Worm (Caenorhabditis elegans) whole organism, L2 larva: ENCODE measurements around the gene srv-28.

Experiments used
- C34F6.9 ChIP-seq: fragments of 150-350 bp; optimal IDR thresholded peaks from 2 replicates; lab custom pipeline; 2014; ENCODE audit warnings: missing biosample characterization, missing genetic modification characterization
- F13H6.1 ChIP-seq: sonication (generic microtip); optimal IDR thresholded peaks from 2 replicates; lab custom pipeline; 2016; ENCODE audit warnings: missing genetic modification characterization, missing compliant biosample characterization
- alr-1 ChIP-seq: fragments of 150-350 bp; optimal IDR thresholded peaks from 2 replicates; lab custom pipeline; 2014; ENCODE audit warnings: missing biosample characterization, missing genetic modification characterization
- aly-2 ChIP-seq: fragments of 150-350 bp; optimal IDR thresholded peaks from 2 replicates; lab custom pipeline; 2014; ENCODE audit warnings: missing biosample characterization, missing genetic modification characterization
- ceh-16 ChIP-seq: fragments of 150-350 bp; optimal IDR thresholded peaks from 2 replicates; lab custom pipeline; 2014; ENCODE audit warnings: missing biosample characterization, missing genetic modification characterization
- ceh-82 ChIP-seq: fragments of 150-350 bp; optimal IDR thresholded peaks from 2 replicates; lab custom pipeline; 2014; ENCODE audit warnings: missing biosample characterization, missing genetic modification characterization
- elt-1 ChIP-seq: fragments of 150-350 bp; optimal IDR thresholded peaks from 2 replicates; lab custom pipeline; 2014; ENCODE audit warnings: missing biosample characterization, missing genetic modification characterization
- fos-1 ChIP-seq: fragments of 150-350 bp; optimal IDR thresholded peaks from 2 replicates; lab custom pipeline; 2014; ENCODE audit warnings: missing biosample characterization, missing genetic modification characterization
- gmeb-1 ChIP-seq: fragments of 150-350 bp; optimal IDR thresholded peaks from 2 replicates; lab custom pipeline; 2014; ENCODE audit warnings: missing biosample characterization, missing genetic modification characterization
- lin-13 ChIP-seq: fragments of 150-350 bp; optimal IDR thresholded peaks from 2 replicates; lab custom pipeline; 2014; ENCODE audit warnings: missing biosample characterization, missing genetic modification reagents, missing genetic modification characterization
- lsy-2 ChIP-seq, 2 experiments: fragments of 150-350 bp in 1 of 2; sonication (generic microtip) in 1 of 2; optimal IDR thresholded peaks; 2 replicates each; lab custom pipeline; 2014 to 2017; ENCODE audit warnings: missing biosample characterization in 2 of 2, missing genetic modification characterization in 2 of 2
- mab-5 ChIP-seq: fragments of 150-350 bp; optimal IDR thresholded peaks from 2 replicates; lab custom pipeline; 2014; ENCODE audit warnings: missing biosample characterization, missing genetic modification characterization
- mbf-1 ChIP-seq: sonication (generic microtip); optimal IDR thresholded peaks from 2 replicates; lab custom pipeline; 2017; ENCODE audit warnings: missing biosample characterization, missing genetic modification characterization
- mdl-1 ChIP-seq, 2 experiments: fragments of 150-350 bp in 1 of 2; sonication (generic microtip) in 1 of 2; optimal IDR thresholded peaks; 2 replicates each; lab custom pipeline; 2017; ENCODE audit warnings: missing biosample characterization in 2 of 2, missing genetic modification characterization in 2 of 2
- nhr-10 ChIP-seq: sonication (generic microtip); optimal IDR thresholded peaks from 2 replicates; lab custom pipeline; 2017; ENCODE audit warnings: missing biosample characterization, missing genetic modification characterization
- nhr-21 ChIP-seq: fragments of 150-350 bp; optimal IDR thresholded peaks from 2 replicates; lab custom pipeline; 2014; ENCODE audit warnings: missing biosample characterization, missing genetic modification characterization
- nhr-23 ChIP-seq: fragments of 150-350 bp; optimal IDR thresholded peaks from 2 replicates; lab custom pipeline; 2014; ENCODE audit warnings: missing biosample characterization, missing genetic modification reagents, missing genetic modification characterization
- sma-9 ChIP-seq, 2 experiments: fragments of 150-350 bp in 1 of 2; sonication (generic microtip) in 1 of 2; optimal IDR thresholded peaks; 2 replicates each; lab custom pipeline; 2014 to 2016; ENCODE audit warnings: missing genetic modification characterization in 2 of 2, mild to moderate bottlenecking in 1 of 2, missing biosample characterization in 1 of 2, missing compliant biosample characterization in 1 of 2, missing genetic modification reagents in 1 of 2, moderate library complexity in 1 of 2
- zag-1 ChIP-seq: fragments of 150-350 bp; optimal IDR thresholded peaks from 2 replicates; lab custom pipeline; 2014; ENCODE audit warnings: missing biosample characterization, missing genetic modification characterization
- ztf-1 ChIP-seq: fragments of 200-800 bp; sonication (Bioruptor generic); conservative IDR thresholded peaks from 2 replicates; pipeline ENCODE4 v1.3.6; 2022; ENCODE audit warnings: missing genetic modification characterization, missing compliant biosample characterization

Gene srv-28

DNA sequence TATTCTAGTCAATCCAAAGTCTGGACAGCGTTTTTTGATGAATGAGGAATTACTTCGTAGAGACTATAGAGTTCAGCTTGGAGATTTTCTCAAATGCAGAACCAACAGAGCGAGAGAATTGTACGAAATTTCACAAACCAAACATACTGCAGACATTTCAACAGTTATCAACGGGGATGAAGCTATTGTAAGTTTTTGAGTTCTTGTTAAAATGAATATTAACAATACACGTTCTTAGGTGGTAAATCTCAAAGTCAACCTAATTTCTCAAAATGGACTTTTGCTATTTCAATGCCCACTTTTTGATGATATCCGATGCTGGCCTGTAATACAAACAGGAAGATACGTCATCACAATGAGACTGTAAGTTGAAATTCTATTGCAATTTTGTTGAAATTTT lies 45.6 kb downstream of the srv-28 start:
- TF ChIP-seq mdl-1 (tag; optimal IDR thresholded peaks at IDR 0.05; lab: Kevin White, UChicago): no peak
- no peak for TF ChIP-seq nhr-10
- TF ChIP-seq mbf-1 (tag; lab: Kevin White, UChicago): no peak
- TF ChIP-seq aly-2 (tag; lab: Kevin White, UChicago): no peak
- TF ChIP-seq fos-1: no peak
- TF ChIP-seq mab-5 (tag; lab: Kevin White, UChicago): no peak
- no peak for TF ChIP-seq nhr-23
- no peak for TF ChIP-seq ceh-82 (tag; lab: Kevin White, UChicago)
- TF ChIP-seq C34F6.9 (tag; lab: Kevin White, UChicago): no peak
- no peak for TF ChIP-seq ztf-1 (GFP tag; lab: Robert Waterston, UW)
- TF ChIP-seq F13H6.1 (tag; lab: Kevin White, UChicago): no peak
- no peak for TF ChIP-seq alr-1
- TF ChIP-seq sma-9 (GFP tag; optimal IDR thresholded peaks at IDR 0.05; lab: Kevin White, UChicago): no peak
- TF ChIP-seq sma-9 (tag; optimal IDR thresholded peaks at IDR 0.05; lab: Kevin White, UChicago): no peak
- TF ChIP-seq elt-1 (tag; lab: Kevin White, UChicago): no peak
- no peak for TF ChIP-seq lin-13
- no peak for TF ChIP-seq gmeb-1 (tag; lab: Kevin White, UChicago)
- no peak for TF ChIP-seq lsy-2 (tag; optimal IDR thresholded peaks at IDR 0.05; lab: Kevin White, UChicago)

- peak; percentile 84 for TF ChIP-seq fos-1
- TF ChIP-seq zag-1: no peak
Measured at ce11 chrIV:6217066-6217465, 46.1 kb downstream of the srv-28 start, which contains the start of gene C49A9.9. Gene C49A9.9 (plus strand): TSS chrIV:6217372.

ce11 chrIV:6213403-6213802 lies 49.7 kb downstream of the srv-28 start, which contains the start of gene C49A9.5:
Gene C49A9.5 (plus strand): TSS chrIV:6213673.
- TF ChIP-seq alr-1 (no peak), aly-2 (tag; lab: Kevin White, UChicago) (no peak), fos-1 (no peak), ceh-16 (tag; lab: Kevin White, UChicago) (no peak), ztf-1 (GFP tag; lab: Robert Waterston, UW) (no peak), nhr-21 (no peak)
